Worm (Caenorhabditis elegans) whole organism, mixed stage, embryonic: ENCODE results near the gene glb-27.

ENCODE experiments used
- ces-1 ChIP-seq: fragments of 150-350 bp; optimal IDR thresholded peaks from 2 replicates; lab custom pipeline; 2014; ENCODE audit warnings: missing biosample characterization, missing genetic modification reagents, missing genetic modification characterization
- elt-3 ChIP-seq: fragments of 150-350 bp; optimal IDR thresholded peaks from 2 replicates; lab custom pipeline; 2014; ENCODE audit warnings: missing biosample characterization, missing genetic modification characterization
- mep-1 ChIP-seq: fragments of 150-350 bp; optimal IDR thresholded peaks from 2 replicates; lab custom pipeline; 2017; ENCODE audit warnings: missing biosample characterization, missing genetic modification reagents, missing genetic modification characterization, inconsistent platforms
- nhr-237 ChIP-seq: fragments of 150-350 bp; optimal IDR thresholded peaks from 2 replicates; lab custom pipeline; 2014; ENCODE audit warnings: missing biosample characterization, missing genetic modification characterization
- pha-4 ChIP-seq: fragments of 150-350 bp; optimal IDR thresholded peaks from 2 replicates; lab custom pipeline; 2018; ENCODE audit warnings: missing biosample characterization, missing genetic modification reagents, missing genetic modification characterization
- snpc-4 ChIP-seq: fragments of 150-350 bp; optimal IDR thresholded peaks from 2 replicates; lab custom pipeline; 2014; ENCODE audit warnings: missing biosample characterization, missing genetic modification characterization
- sptf-1 ChIP-seq: sonication (generic microtip); optimal IDR thresholded peaks from 2 replicates; lab custom pipeline; 2017; ENCODE audit warnings: mild to moderate bottlenecking, missing genetic modification characterization, moderate library complexity, missing compliant biosample characterization
- unc-120 ChIP-seq: sonication (generic microtip); optimal IDR thresholded peaks from 2 replicates; lab custom pipeline; 2017; ENCODE audit warnings: missing genetic modification characterization, missing compliant biosample characterization; ENCODE audit not compliant: poor library complexity, severe bottlenecking
- ztf-11 ChIP-seq: fragments of 150-350 bp; optimal IDR thresholded peaks from 2 replicates; lab custom pipeline; 2014; ENCODE audit warnings: missing biosample characterization, missing genetic modification characterization

- TF ChIP-seq ces-1 (GFP tag; lab: Kevin White, UChicago): no peak
- no peak for TF ChIP-seq unc-120
- TF ChIP-seq pha-4 (tag; lab: Kevin White, UChicago): no peak
- TF ChIP-seq nhr-237 (tag; lab: Kevin White, UChicago): no peak
- no peak for TF ChIP-seq snpc-4
- TF ChIP-seq elt-3 (tag; lab: Kevin White, UChicago): no peak
- TF ChIP-seq ztf-11 (tag; lab: Kevin White, UChicago): no peak
- TF ChIP-seq sptf-1 (tag; lab: Kevin White, UChicago): no peak
- TF ChIP-seq mep-1: no peak
These were observed 25.6 kb upstream of the glb-27 start, which contains the start of gene arl-1 for ce11 chrII:8581700-8582099.
